Fruit fly (Drosophila melanogaster): Measurements from ENCODE around the gene Rsod.

Rsod gene

dm6 chr3R:30170671-30171667 lies at the start of gene Rsod (continued):
- TF ChIP-seq E2f1 (GFP tag; IDR thresholded peaks at IDR 0.05) (peak; percentile 71), H15 (GFP tag; IDR thresholded peaks at IDR 0.05) (peak; percentile 79), CG11695 (GFP tag; IDR thresholded peaks at IDR 0.05) (peak; percentile 59; the same call in 2 of the 3 replicates), her (GFP tag; optimal IDR thresholded peaks at IDR 0.05) (no peak), CG17568 (GFP tag; optimal IDR thresholded peaks at IDR 0.05) (peak; percentile 31), ttk (GFP tag; IDR thresholded peaks at IDR 0.05) (peak; percentile 83), NK7.1 (GFP tag; optimal IDR thresholded peaks at IDR 0.05) (no peak), CG3065 (GFP tag; optimal IDR thresholded peaks at IDR 0.05) (no peak), zfh1 (GFP tag; IDR thresholded peaks at IDR 0.05) (peak; percentile 83), HHEX (GFP tag; optimal IDR thresholded peaks at IDR 0.05) (peak; percentile 38), az2 (GFP tag; optimal IDR thresholded peaks at IDR 0.05) (peak; percentile 56), wdn (GFP tag; IDR thresholded peaks at IDR 0.05) (0 out of 2 replicates have a peak, but pooled peaks have one; percentile 33), Nf-YB (GFP tag; optimal IDR thresholded peaks at IDR 0.05) (no peak), CG3726 (GFP tag; IDR thresholded peaks at IDR 0.05) (peak; percentile 64; the same call in 2 of the 3 replicates), usp (GFP tag; optimal IDR thresholded peaks at IDR 0.05) (no peak), ham (GFP tag; IDR thresholded peaks at IDR 0.05) (no peak), slp2 (GFP tag; optimal IDR thresholded peaks at IDR 0.05) (no peak), NfI (GFP tag; optimal IDR thresholded peaks at IDR 0.05) (peak; percentile 64), scrt (GFP tag; optimal IDR thresholded peaks at IDR 0.05) (no peak), CG1792 (GFP tag; optimal IDR thresholded peaks at IDR 0.05) (no peak), dmrt11E (tag; optimal IDR thresholded peaks at IDR 0.05) (peak; percentile 41), inv (GFP tag; IDR thresholded peaks at IDR 0.05; ENCODE audit: partially characterized antibody) (no peak), CG9817 (tag; optimal IDR thresholded peaks at IDR 0.05) (no peak), Atf3 (GFP tag; optimal IDR thresholded peaks at IDR 0.05) (no peak), Doc3 (GFP tag; IDR thresholded peaks at IDR 0.05; ENCODE audit: partially characterized antibody) (no peak), CG11093 (GFP tag; IDR thresholded peaks at IDR 0.05) (peak; percentile 73), Hr51 (GFP tag; optimal IDR thresholded peaks at IDR 0.05) (peak in 1 of 2 experiments; percentile 66), CG11696 (GFP tag; IDR thresholded peaks at IDR 0.05) (no peak), sisA (GFP tag; IDR thresholded peaks at IDR 0.05) (peak; percentile 74), Dbx (GFP tag; IDR thresholded peaks at IDR 0.05) (no peak), Deaf1 (tag; optimal IDR thresholded peaks at IDR 0.05) (peak; percentile 83), prd (optimal IDR thresholded peaks at IDR 0.05) (no peak), prd (GFP tag; IDR thresholded peaks at IDR 0.05) (peak; percentile 73; the same call in 2 of the 3 replicates), CG3407 (GFP tag; optimal IDR thresholded peaks at IDR 0.05) (peak; percentile 51), Rfx (GFP tag; IDR thresholded peaks at IDR 0.05) (peak; percentile 62), pho (GFP tag; optimal IDR thresholded peaks at IDR 0.05) (no peak), CG2116 (GFP tag; optimal IDR thresholded peaks at IDR 0.05) (peak; percentile 5), CG32532 (GFP tag; IDR thresholded peaks at IDR 0.05) (peak; percentile 61; the same call in 1 of the 2 replicates), CG12219 (GFP tag; optimal IDR thresholded peaks at IDR 0.05) (peak; percentile 52), Dref (GFP tag; IDR thresholded peaks at IDR 0.05) (no peak), tup (GFP tag; optimal IDR thresholded peaks at IDR 0.05) (no peak), CG8765 (GFP tag; IDR thresholded peaks at IDR 0.05) (no peak), CG11085 (GFP tag; IDR thresholded peaks at IDR 0.05) (0 out of 2 replicates have a peak, but pooled peaks have one; percentile 45), CG7786 (GFP tag; optimal IDR thresholded peaks at IDR 0.05) (no peak), cwo (GFP tag; optimal IDR thresholded peaks at IDR 0.05) (no peak), mam (GFP tag; optimal IDR thresholded peaks at IDR 0.05) (no peak), rib (GFP tag; IDR thresholded peaks at IDR 0.05) (no peak), CG8478 (optimal IDR thresholded peaks at IDR 0.05) (no peak), CG6813 (GFP tag; optimal IDR thresholded peaks at IDR 0.05) (no peak)

Measured in whole organism, embryonic.